Fruit fly (Drosophila melanogaster) whole organism, embryonic: ENCODE results near the gene CG31788.

ENCODE experiments used
- Atf6 ChIP-seq: fragments of 200-800 bp; sonication (Bioruptor generic); IDR thresholded peaks from 2 replicates; pipeline ENCODE4 v1.3.6; 2022; ENCODE audit warnings: missing biosample characterization, missing genetic modification characterization
- B-H2 ChIP-seq: fragments of 200-800 bp; sonication (Bioruptor generic); optimal IDR thresholded peaks from 2 replicates; lab custom pipeline; 2018; ENCODE audit warnings: missing biosample characterization, mild to moderate bottlenecking, missing genetic modification characterization
- CG10321 ChIP-seq: fragments of 200-800 bp; sonication (Bioruptor generic); IDR thresholded peaks from 2 replicates; pipeline ENCODE4 v1.3.6; 2022; ENCODE audit warnings: missing biosample characterization, missing genetic modification characterization
- CG11085 ChIP-seq: fragments of 200-800 bp; sonication (Bioruptor generic); IDR thresholded peaks from 2 replicates; pipeline ENCODE4 v1.3.6; 2022; ENCODE audit warnings: missing biosample characterization, missing genetic modification characterization
- CG11456 ChIP-seq: fragments of 200-800 bp; sonication (Bioruptor generic); IDR thresholded peaks from 3 replicates; pipeline ENCODE4 v1.3.6; 2022; ENCODE audit warnings: missing biosample characterization, missing genetic modification characterization
- CG11504 ChIP-seq: fragments of 200-800 bp; sonication (Bioruptor generic); optimal IDR thresholded peaks from 3 replicates; lab custom pipeline; 2019; ENCODE audit warnings: missing biosample characterization, mild to moderate bottlenecking, missing genetic modification characterization, moderate library complexity
- CG12071 ChIP-seq: fragments of 200-800 bp; sonication (Bioruptor generic); optimal IDR thresholded peaks from 3 replicates; lab custom pipeline; 2018; ENCODE audit warnings: missing biosample characterization, mild to moderate bottlenecking, missing genetic modification characterization
- CG1233 ChIP-seq: fragments of 200-800 bp; sonication (Bioruptor generic); optimal IDR thresholded peaks from 4 replicates; lab custom pipeline; 2018; ENCODE audit warnings: missing biosample characterization, mild to moderate bottlenecking, missing genetic modification characterization
- CG13894 ChIP-seq: fragments of 200-800 bp; sonication (Bioruptor generic); optimal IDR thresholded peaks from 3 replicates; lab custom pipeline; 2018; ENCODE audit warnings: missing biosample characterization, mild to moderate bottlenecking, missing genetic modification characterization, moderate library complexity
- CG16863 ChIP-seq: fragments of 200-800 bp; sonication (Bioruptor generic); optimal IDR thresholded peaks from 3 replicates; lab custom pipeline; 2016; ENCODE audit warnings: missing biosample characterization, missing genetic modification characterization
- CG18764 ChIP-seq: fragments of 200-800 bp; sonication (Bioruptor generic); optimal IDR thresholded peaks from 3 replicates; lab custom pipeline; 2016; ENCODE audit warnings: missing biosample characterization, missing genetic modification characterization
- CG2120 ChIP-seq: fragments of 200-800 bp; sonication (Bioruptor generic); optimal IDR thresholded peaks from 3 replicates; lab custom pipeline; 2016; ENCODE audit warnings: missing biosample characterization, missing genetic modification characterization
- CG2875 ChIP-seq: fragments of 200-800 bp; sonication (Bioruptor generic); optimal IDR thresholded peaks from 2 replicates; lab custom pipeline; 2017; ENCODE audit warnings: missing biosample characterization, mild to moderate bottlenecking, missing genetic modification characterization, missing genetic modification reagents
- CG2889 ChIP-seq: fragments of 200-800 bp; sonication (Bioruptor generic); IDR thresholded peaks from 3 replicates; pipeline ENCODE4 v1.3.6; 2022; ENCODE audit warnings: missing biosample characterization, missing genetic modification characterization
- CG32767 ChIP-seq: fragments of 200-800 bp; sonication (Bioruptor generic); IDR thresholded peaks from 2 replicates; pipeline ENCODE4 v1.3.6; 2022; ENCODE audit warnings: missing biosample characterization, missing genetic modification characterization
- CG33213 ChIP-seq: fragments of 200-800 bp; sonication (Bioruptor generic); optimal IDR thresholded peaks from 3 replicates; lab custom pipeline; 2016; ENCODE audit warnings: missing biosample characterization, missing genetic modification characterization
- CG6254 ChIP-seq: fragments of 200-800 bp; sonication (Bioruptor generic); optimal IDR thresholded peaks from 3 replicates; lab custom pipeline; 2017; ENCODE audit warnings: mild to moderate bottlenecking, missing biosample characterization, missing genetic modification reagents, missing genetic modification characterization
- CG7271 ChIP-seq: fragments of 200-800 bp; sonication (Bioruptor generic); optimal IDR thresholded peaks from 2 replicates; lab custom pipeline; 2018; ENCODE audit warnings: missing biosample characterization, mild to moderate bottlenecking, missing genetic modification characterization, moderate library complexity
- CG7963 ChIP-seq: fragments of 200-800 bp; sonication (Bioruptor generic); IDR thresholded peaks from 3 replicates; pipeline ENCODE4 v1.3.6; 2022; ENCODE audit warnings: missing biosample characterization, missing genetic modification characterization; ENCODE audit not compliant: partially characterized antibody
- CG8281 ChIP-seq: fragments of 200-800 bp; sonication (Bioruptor generic); optimal IDR thresholded peaks from 2 replicates; lab custom pipeline; 2018; ENCODE audit warnings: missing biosample characterization, mild to moderate bottlenecking, missing genetic modification characterization, moderate library complexity
- CG8944 ChIP-seq: fragments of 200-800 bp; sonication (Bioruptor generic); optimal IDR thresholded peaks from 3 replicates; lab custom pipeline; 2016; ENCODE audit warnings: missing biosample characterization, missing genetic modification characterization
- CG9609 ChIP-seq: fragments of 200-800 bp; sonication (Bioruptor generic); optimal IDR thresholded peaks from 3 replicates; lab custom pipeline; 2016; ENCODE audit warnings: missing biosample characterization, missing genetic modification characterization
- D19A ChIP-seq: fragments of 200-800 bp; optimal IDR thresholded peaks from 3 replicates; lab custom pipeline; 2019; ENCODE audit warnings: missing biosample characterization, mild to moderate bottlenecking, missing genetic modification characterization, moderate library complexity
- Dll ChIP-seq: fragments of 200-800 bp; sonication (Bioruptor generic); IDR thresholded peaks from 4 replicates; pipeline ENCODE4 v1.3.6; 2022; ENCODE audit warnings: missing biosample characterization, missing genetic modification characterization; ENCODE audit not compliant: partially characterized antibody
- Doc2 ChIP-seq: fragments of 200-800 bp; sonication (Bioruptor generic); IDR thresholded peaks from 2 replicates; pipeline ENCODE4 v1.3.6; 2022; ENCODE audit warnings: missing biosample characterization, missing genetic modification characterization
- Doc3 ChIP-seq: fragments of 200-800 bp; sonication (Bioruptor generic); IDR thresholded peaks from 3 replicates; pipeline ENCODE4 v1.3.6; 2022; ENCODE audit warnings: missing biosample characterization, missing genetic modification characterization; ENCODE audit not compliant: partially characterized antibody
- Ets65A ChIP-seq: fragments of 200-800 bp; sonication (Bioruptor generic); peaks from one replicate; lab custom pipeline; 2016; ENCODE audit warnings: missing biosample characterization, missing genetic modification characterization
- NfI ChIP-seq: fragments of 200-800 bp; sonication (Bioruptor generic); optimal IDR thresholded peaks from 3 replicates; lab custom pipeline; 2018; ENCODE audit warnings: missing biosample characterization, mild to moderate bottlenecking, missing genetic modification characterization, moderate library complexity
- Oli ChIP-seq: fragments of 200-800 bp; sonication (Bioruptor generic); optimal IDR thresholded peaks from 2 replicates; lab custom pipeline; 2018; ENCODE audit warnings: missing biosample characterization, mild to moderate bottlenecking, missing genetic modification characterization, moderate library complexity
- PHDP ChIP-seq: fragments of 200-800 bp; sonication (Bioruptor generic); optimal IDR thresholded peaks from 3 replicates; lab custom pipeline; 2018; ENCODE audit warnings: missing biosample characterization, mild to moderate bottlenecking, missing genetic modification characterization, moderate library complexity
- Rx ChIP-seq: fragments of 200-800 bp; sonication (Bioruptor generic); IDR thresholded peaks from 2 replicates; pipeline ENCODE4 v1.3.6; 2022; ENCODE audit warnings: missing biosample characterization, missing genetic modification characterization
- Scr ChIP-seq: fragments of 200-800 bp; sonication (Bioruptor generic); IDR thresholded peaks from 2 replicates; pipeline ENCODE4 v1.3.6; 2022; ENCODE audit warnings: missing biosample characterization, missing genetic modification characterization; ENCODE audit not compliant: partially characterized antibody
- Sox100B ChIP-seq: fragments of 200-800 bp; sonication (Bioruptor generic); optimal IDR thresholded peaks from 3 replicates; lab custom pipeline; 2018; ENCODE audit warnings: missing biosample characterization, mild to moderate bottlenecking, missing genetic modification characterization
- bab2 ChIP-seq: fragments of 200-800 bp; sonication (Bioruptor generic); optimal IDR thresholded peaks from 2 replicates; lab custom pipeline; 2016; ENCODE audit warnings: missing biosample characterization, missing genetic modification characterization
- croc ChIP-seq: fragments of 200-800 bp; sonication (Bioruptor generic); conservative IDR thresholded peaks from 3 replicates; pipeline ENCODE4 v1.3.6; 2022; ENCODE audit warnings: missing biosample characterization, missing genetic modification characterization
- esg ChIP-seq: fragments of 200-800 bp; sonication (Bioruptor generic); conservative IDR thresholded peaks from 2 replicates; pipeline ENCODE4 v1.3.6; 2022; ENCODE audit warnings: missing biosample characterization, missing genetic modification characterization
- gce ChIP-seq: fragments of 200-800 bp; sonication (Bioruptor generic); IDR thresholded peaks from 3 replicates; pipeline ENCODE4 v1.3.6; 2022; ENCODE audit warnings: missing biosample characterization, missing genetic modification characterization
- ind ChIP-seq: fragments of 200-800 bp; sonication (Bioruptor generic); optimal IDR thresholded peaks from 3 replicates; lab custom pipeline; 2016; ENCODE audit warnings: missing biosample characterization, missing genetic modification characterization
- inv ChIP-seq: fragments of 200-800 bp; sonication (Bioruptor generic); IDR thresholded peaks from 2 replicates; pipeline ENCODE4 v1.3.6; 2022; ENCODE audit warnings: missing biosample characterization, missing genetic modification characterization; ENCODE audit not compliant: partially characterized antibody
- lmd ChIP-seq: fragments of 200-800 bp; sonication (Bioruptor generic); IDR thresholded peaks from 2 replicates; pipeline ENCODE4 v1.3.6; 2022; ENCODE audit warnings: missing biosample characterization, missing genetic modification characterization
- nau ChIP-seq: fragments of 200-800 bp; sonication (Bioruptor generic); optimal IDR thresholded peaks from 3 replicates; lab custom pipeline; 2017; ENCODE audit warnings: missing biosample characterization, mild to moderate bottlenecking, missing genetic modification characterization, missing genetic modification reagents
- nerfin-2 ChIP-seq: fragments of 200-800 bp; sonication (Bioruptor generic); IDR thresholded peaks from 2 replicates; pipeline ENCODE4 v1.3.6; 2022; ENCODE audit warnings: missing biosample characterization, missing genetic modification characterization; ENCODE audit not compliant: partially characterized antibody
- pfk ChIP-seq: fragments of 200-800 bp; sonication (Bioruptor generic); optimal IDR thresholded peaks from 2 replicates; lab custom pipeline; 2018; ENCODE audit warnings: missing biosample characterization, mild to moderate bottlenecking, missing genetic modification characterization, moderate library complexity
- pnt ChIP-seq: fragments of 200-800 bp; sonication (Bioruptor generic); optimal IDR thresholded peaks from 3 replicates; lab custom pipeline; 2016; ENCODE audit warnings: missing biosample characterization, missing genetic modification characterization
- schlank ChIP-seq: fragments of 200-800 bp; sonication (Bioruptor generic); optimal IDR thresholded peaks from 2 replicates; lab custom pipeline; 2018; ENCODE audit warnings: missing biosample characterization, mild to moderate bottlenecking, missing genetic modification characterization
- shn ChIP-seq: fragments of 200-800 bp; sonication (Bioruptor generic); optimal IDR thresholded peaks from 3 replicates; lab custom pipeline; 2016; ENCODE audit warnings: missing biosample characterization, missing genetic modification characterization
- sim ChIP-seq: fragments of 200-800 bp; sonication (Bioruptor generic); IDR thresholded peaks from 2 replicates; pipeline ENCODE4 v1.3.6; 2022; ENCODE audit warnings: missing biosample characterization, missing genetic modification characterization
- slbo ChIP-seq: fragments of 200-800 bp; sonication (Bioruptor generic); IDR thresholded peaks from 2 replicates; pipeline ENCODE4 v1.3.6; 2022; ENCODE audit warnings: missing biosample characterization, missing genetic modification characterization
- tgo ChIP-seq: fragments of 200-800 bp; sonication (Bioruptor generic); IDR thresholded peaks from 3 replicates; pipeline ENCODE4 v1.3.6; 2022; ENCODE audit warnings: missing biosample characterization, missing genetic modification characterization
- toy ChIP-seq: fragments of 200-800 bp; sonication (Bioruptor generic); IDR thresholded peaks from 2 replicates; pipeline ENCODE4 v1.3.6; 2022; ENCODE audit warnings: missing biosample characterization, missing genetic modification characterization

Gene CG31788

DNA sequence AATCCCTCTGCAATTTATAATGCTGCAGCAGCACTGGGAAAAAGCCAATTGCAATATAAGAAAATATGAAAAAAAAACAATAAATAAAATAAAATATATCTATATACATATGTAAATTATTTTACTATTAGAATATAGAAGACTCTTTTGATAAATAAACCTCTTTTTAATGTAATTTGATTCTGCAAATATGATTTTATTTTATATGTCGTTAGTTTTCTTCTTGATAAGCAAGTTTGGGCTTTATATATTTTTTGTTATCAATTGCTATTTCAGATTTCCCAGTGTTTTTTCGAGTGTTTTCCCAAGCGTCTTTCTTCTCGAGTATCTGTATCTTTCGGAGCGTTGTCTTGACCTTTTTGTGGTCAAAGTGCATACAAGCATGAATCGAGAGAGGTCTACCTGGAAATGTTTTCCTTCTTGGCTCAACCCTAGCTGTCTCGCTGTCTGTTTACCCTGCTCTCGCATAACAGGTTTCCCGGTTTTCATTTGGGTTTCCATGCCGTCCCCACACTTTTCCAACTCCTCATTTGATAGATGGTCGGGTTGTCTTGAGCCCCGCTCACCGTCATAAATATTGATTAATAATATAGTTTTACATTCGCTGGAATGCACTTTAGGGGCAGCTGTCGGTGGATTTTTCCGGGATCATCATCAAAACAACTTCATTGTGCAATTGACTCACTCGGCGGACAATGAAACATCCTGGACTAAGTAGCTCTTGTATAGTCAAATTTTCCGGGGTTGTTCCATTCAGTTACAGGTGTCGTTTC lies 47.5 kb upstream of the CG31788 start (continued):
- TF ChIP-seq Rx (GFP tag; lab: Robert Waterston, UW) = no peak
- no peak for TF ChIP-seq CG2889 (GFP tag; lab: Robert Waterston, UW)
- no peak for TF ChIP-seq nerfin-2 (GFP tag; lab: Robert Waterston, UW)
- no peak for TF ChIP-seq ind (GFP tag; lab: Kevin White, UChicago)
- TF ChIP-seq tgo (GFP tag; lab: Robert Waterston, UW) = peak; percentile 37; the same call in 1 of the 3 replicates
- TF ChIP-seq lmd = no peak; the same call in 1 of the 2 replicates
- peak; percentile 34 for TF ChIP-seq CG11504 (tag; lab: Kevin White, UChicago)
- no peak for TF ChIP-seq CG2875 (GFP tag; lab: Kevin White, UChicago)
- peak; percentile 51 for TF ChIP-seq D19A (tag; lab: Kevin White, UChicago)
- peak; percentile 49 for TF ChIP-seq CG6254
- TF ChIP-seq CG7963 = no peak
- no peak for TF ChIP-seq toy
- TF ChIP-seq CG8281 (tag; lab: Kevin White, UChicago) = no peak
- no peak for TF ChIP-seq CG11456
- no peak for TF ChIP-seq CG8944 (GFP tag; lab: Kevin White, UChicago)
- TF ChIP-seq Oli (tag; lab: Kevin White, UChicago) = peak; percentile 71
- peak; percentile 40; the same call in 1 of the 2 replicates for TF ChIP-seq esg (GFP tag; lab: Robert Waterston, UW)
- TF ChIP-seq Ets65A = no peak
- no peak for TF ChIP-seq slbo
- no peak for TF ChIP-seq Doc2 (GFP tag; lab: Robert Waterston, UW)
- TF ChIP-seq pfk = no peak
- no peak for TF ChIP-seq Atf6 (GFP tag; lab: Robert Waterston, UW)
- TF ChIP-seq CG12071 (GFP tag; lab: Kevin White, UChicago) = no peak
- peak; percentile 62 for TF ChIP-seq PHDP (tag; lab: Kevin White, UChicago)
- TF ChIP-seq B-H2 (GFP tag; lab: Kevin White, UChicago) = no peak
- peak; percentile 81 for TF ChIP-seq Sox100B (GFP tag; lab: Kevin White, UChicago)
- TF ChIP-seq NfI (GFP tag; lab: Kevin White, UChicago) = no peak
- TF ChIP-seq CG2120 = no peak
- TF ChIP-seq gce (GFP tag; lab: Robert Waterston, UW) = no peak
- no peak for TF ChIP-seq CG16863 (GFP tag; lab: Kevin White, UChicago)
- TF ChIP-seq CG33213 (GFP tag; lab: Kevin White, UChicago) = no peak
- no peak; the same call in 1 of the 2 replicates for TF ChIP-seq CG32767
- no peak for TF ChIP-seq CG13894
- no peak for TF ChIP-seq CG9609 (GFP tag; lab: Kevin White, UChicago)
- TF ChIP-seq CG7271 = peak; percentile 64
- TF ChIP-seq sim (GFP tag; lab: Robert Waterston, UW) = no peak
- TF ChIP-seq CG10321 (GFP tag; lab: Robert Waterston, UW) = no peak
- TF ChIP-seq nau (GFP tag; lab: Kevin White, UChicago) = no peak
- no peak for TF ChIP-seq Scr
- TF ChIP-seq shn = no peak
- no peak for TF ChIP-seq bab2 (GFP tag; lab: Kevin White, UChicago)
- peak; percentile 76 for TF ChIP-seq croc
- peak; percentile 25 for TF ChIP-seq CG18764 (GFP tag; lab: Kevin White, UChicago)
- no peak for TF ChIP-seq Dll (GFP tag; lab: Robert Waterston, UW)
- no peak for TF ChIP-seq schlank
- TF ChIP-seq CG11085 (GFP tag; lab: Robert Waterston, UW) = no peak
- TF ChIP-seq inv (GFP tag; lab: Robert Waterston, UW) = no peak
- no peak for TF ChIP-seq Doc3
- no peak for TF ChIP-seq pnt
- peak; percentile 71 for TF ChIP-seq CG1233 (GFP tag; lab: Kevin White, UChicago)
